Worm (Caenorhabditis elegans) whole organism, L2 larva: ENCODE data around the gene C03F11.4.

ENCODE experiments used
- F13H6.1 ChIP-seq: sonication (generic microtip); optimal IDR thresholded peaks from 2 replicates; lab custom pipeline; 2016; ENCODE audit warnings: missing genetic modification characterization, missing compliant biosample characterization
- R02D3.7 ChIP-seq: fragments of 150-350 bp; optimal IDR thresholded peaks from 2 replicates; lab custom pipeline; 2014; ENCODE audit warnings: missing biosample characterization, missing genetic modification characterization
- Y55F3AM.14 ChIP-seq: fragments of 200-800 bp; sonication (Bioruptor generic); optimal IDR thresholded peaks from 2 replicates; lab custom pipeline; 2018; ENCODE audit warnings: mild to moderate bottlenecking, missing genetic modification characterization, missing compliant biosample characterization
- alr-1 ChIP-seq: fragments of 150-350 bp; optimal IDR thresholded peaks from 2 replicates; lab custom pipeline; 2014; ENCODE audit warnings: missing biosample characterization, missing genetic modification characterization
- aly-2 ChIP-seq: fragments of 150-350 bp; optimal IDR thresholded peaks from 2 replicates; lab custom pipeline; 2014; ENCODE audit warnings: missing biosample characterization, missing genetic modification characterization
- ama-1 ChIP-seq: fragments of 150-350 bp; optimal IDR thresholded peaks from 2 replicates; lab custom pipeline; 2018; ENCODE audit warnings: inconsistent platforms
- blmp-1 ChIP-seq: sonication (generic microtip); optimal IDR thresholded peaks from 2 replicates; lab custom pipeline; 2017; ENCODE audit warnings: missing genetic modification characterization, mild to moderate bottlenecking, missing compliant biosample characterization, antibody characterized with exemption, moderate library complexity; ENCODE audit not compliant: insufficient read depth
- ceh-16 ChIP-seq: fragments of 150-350 bp; optimal IDR thresholded peaks from 2 replicates; lab custom pipeline; 2014; ENCODE audit warnings: missing biosample characterization, missing genetic modification characterization
- ceh-82 ChIP-seq: fragments of 150-350 bp; optimal IDR thresholded peaks from 2 replicates; lab custom pipeline; 2014; ENCODE audit warnings: missing biosample characterization, missing genetic modification characterization
- fos-1 ChIP-seq: fragments of 150-350 bp; optimal IDR thresholded peaks from 2 replicates; lab custom pipeline; 2014; ENCODE audit warnings: missing biosample characterization, missing genetic modification characterization
- gmeb-1 ChIP-seq: fragments of 150-350 bp; optimal IDR thresholded peaks from 2 replicates; lab custom pipeline; 2014; ENCODE audit warnings: missing biosample characterization, missing genetic modification characterization
- lin-11 ChIP-seq: fragments of 150-350 bp; sonication (generic microtip); optimal IDR thresholded peaks from 2 replicates; lab custom pipeline; 2014; ENCODE audit warnings: missing biosample characterization, missing genetic modification characterization, inconsistent platforms, mixed read lengths
- lsy-2 ChIP-seq, 2 experiments: fragments of 150-350 bp in 1 of 2; sonication (generic microtip) in 1 of 2; optimal IDR thresholded peaks; 2 replicates each; lab custom pipeline; 2014 to 2017; ENCODE audit warnings: missing biosample characterization in 2 of 2, missing genetic modification characterization in 2 of 2
- mab-5 ChIP-seq: fragments of 150-350 bp; optimal IDR thresholded peaks from 2 replicates; lab custom pipeline; 2014; ENCODE audit warnings: missing biosample characterization, missing genetic modification characterization
- mbf-1 ChIP-seq: sonication (generic microtip); optimal IDR thresholded peaks from 2 replicates; lab custom pipeline; 2017; ENCODE audit warnings: missing biosample characterization, missing genetic modification characterization
- mdl-1 ChIP-seq, 2 experiments: fragments of 150-350 bp in 1 of 2; sonication (generic microtip) in 1 of 2; optimal IDR thresholded peaks; 2 replicates each; lab custom pipeline; 2017; ENCODE audit warnings: missing biosample characterization in 2 of 2, missing genetic modification characterization in 2 of 2
- nhr-11 ChIP-seq: fragments of 150-350 bp; optimal IDR thresholded peaks from 2 replicates; lab custom pipeline; 2014; ENCODE audit warnings: missing biosample characterization, missing genetic modification characterization
- nhr-12 ChIP-seq: fragments of 150-350 bp; optimal IDR thresholded peaks from 2 replicates; lab custom pipeline; 2014; ENCODE audit warnings: missing biosample characterization, missing genetic modification characterization
- nhr-129 ChIP-seq: fragments of 150-350 bp; optimal IDR thresholded peaks from 2 replicates; lab custom pipeline; 2014; ENCODE audit warnings: missing biosample characterization, missing genetic modification characterization
- nhr-21 ChIP-seq: fragments of 150-350 bp; optimal IDR thresholded peaks from 2 replicates; lab custom pipeline; 2014; ENCODE audit warnings: missing biosample characterization, missing genetic modification characterization
- nhr-23 ChIP-seq: fragments of 150-350 bp; optimal IDR thresholded peaks from 2 replicates; lab custom pipeline; 2014; ENCODE audit warnings: missing biosample characterization, missing genetic modification reagents, missing genetic modification characterization
- nhr-237 ChIP-seq: fragments of 150-350 bp; optimal IDR thresholded peaks from 2 replicates; lab custom pipeline; 2014; ENCODE audit warnings: missing biosample characterization, missing genetic modification characterization
- nhr-25 ChIP-seq: fragments of 150-350 bp; sonication (generic microtip); optimal IDR thresholded peaks from 3 replicates; lab custom pipeline; 2014; ENCODE audit warnings: missing biosample characterization, missing genetic modification characterization
- peb-1 ChIP-seq: fragments of 150-350 bp; optimal IDR thresholded peaks from 2 replicates; lab custom pipeline; 2014; ENCODE audit warnings: missing biosample characterization, missing genetic modification characterization
- skn-1 ChIP-seq: sonication (generic microtip); optimal IDR thresholded peaks from 2 replicates; lab custom pipeline; 2017; ENCODE audit warnings: missing biosample characterization, missing genetic modification characterization
- sma-9 ChIP-seq, 2 experiments: fragments of 150-350 bp in 1 of 2; sonication (generic microtip) in 1 of 2; optimal IDR thresholded peaks; 2 replicates each; lab custom pipeline; 2014 to 2016; ENCODE audit warnings: missing genetic modification characterization in 2 of 2, mild to moderate bottlenecking in 1 of 2, missing biosample characterization in 1 of 2, missing compliant biosample characterization in 1 of 2, missing genetic modification reagents in 1 of 2, moderate library complexity in 1 of 2
- snpc-4 ChIP-seq: fragments of 150-350 bp; optimal IDR thresholded peaks from 2 replicates; lab custom pipeline; 2014; ENCODE audit warnings: missing biosample characterization, missing genetic modification characterization
- unc-55 ChIP-seq: fragments of 150-350 bp; sonication (generic microtip); optimal IDR thresholded peaks from 3 replicates; lab custom pipeline; 2014; ENCODE audit warnings: missing biosample characterization, missing genetic modification reagents, missing genetic modification characterization
- unc-62 ChIP-seq: fragments of 150-350 bp; optimal IDR thresholded peaks from 2 replicates; lab custom pipeline; 2014; ENCODE audit warnings: missing biosample characterization, missing genetic modification reagents, missing genetic modification characterization
- zag-1 ChIP-seq: fragments of 150-350 bp; optimal IDR thresholded peaks from 2 replicates; lab custom pipeline; 2014; ENCODE audit warnings: missing biosample characterization, missing genetic modification characterization
- ztf-1 ChIP-seq: fragments of 200-800 bp; sonication (Bioruptor generic); conservative IDR thresholded peaks from 2 replicates; pipeline ENCODE4 v1.3.6; 2022; ENCODE audit warnings: missing genetic modification characterization, missing compliant biosample characterization
- ztf-4 ChIP-seq: fragments of 150-350 bp; optimal IDR thresholded peaks from 2 replicates; lab custom pipeline; 2014; ENCODE audit warnings: missing biosample characterization, missing genetic modification characterization

C03F11.4 gene

ce11 chrX:5377307-5377706 lies 28.9 kb downstream of the C03F11.4 start, which contains the start of gene sek-5:
sek-5 (plus strand) TSS chrX:5377607.
- TF ChIP-seq unc-55 (GFP tag; lab: Kevin White, UChicago) (no peak), alr-1 (tag; lab: Kevin White, UChicago) (no peak), mab-5 (tag; lab: Kevin White, UChicago) (no peak)

- TF ChIP-seq ztf-1 (GFP tag; lab: Robert Waterston, UW) (no peak), blmp-1 (tag; lab: Kevin White, UChicago) (no peak), skn-1 (no peak), aly-2 (tag; lab: Kevin White, UChicago) (no peak), fos-1 (peak; percentile 49), lsy-2 (tag; optimal IDR thresholded peaks at IDR 0.05; lab: Kevin White, UChicago) (no peak)
These were observed 31.5 kb downstream of the C03F11.4 start, which contains the start of gene sek-4 for ce11 chrX:5374742-5375141. sek-4 (plus strand) TSS chrX:5375059.

- TF ChIP-seq nhr-237 (tag; lab: Kevin White, UChicago) (no peak), lsy-2 (tag; optimal IDR thresholded peaks at IDR 0.05; lab: Kevin White, UChicago) (no peak), mab-5 (tag; lab: Kevin White, UChicago) (no peak), peb-1 (tag; lab: Kevin White, UChicago) (no peak), mbf-1 (tag; lab: Kevin White, UChicago) (no peak), lin-11 (no peak), zag-1 (tag; lab: Kevin White, UChicago) (no peak), sma-9 (GFP tag; optimal IDR thresholded peaks at IDR 0.05; lab: Kevin White, UChicago) (no peak), sma-9 (tag; optimal IDR thresholded peaks at IDR 0.05; lab: Kevin White, UChicago) (no peak), ceh-82 (tag; lab: Kevin White, UChicago) (no peak), ztf-4 (no peak), skn-1 (no peak), blmp-1 (tag; lab: Kevin White, UChicago) (no peak), nhr-129 (tag; lab: Kevin White, UChicago) (no peak), mdl-1 (tag; optimal IDR thresholded peaks at IDR 0.05; lab: Kevin White, UChicago) (no peak)
These were observed 32.6 kb downstream of the C03F11.4 start for ce11 chrX:5373597-5373996.

- TF ChIP-seq lsy-2 (tag; optimal IDR thresholded peaks at IDR 0.05; lab: Kevin White, UChicago) = no peak
- no peak for TF ChIP-seq Y55F3AM.14 (GFP tag; lab: Kevin White, UChicago)
- TF ChIP-seq nhr-12 (tag; lab: Kevin White, UChicago) = no peak
- no peak for TF ChIP-seq nhr-23 (tag; lab: Kevin White, UChicago)
- TF ChIP-seq unc-62 = no peak
- no peak for TF ChIP-seq zag-1 (tag; lab: Kevin White, UChicago)
- no peak for TF ChIP-seq fos-1
- TF ChIP-seq nhr-25 (tag; lab: Kevin White, UChicago) = no peak
- no peak for TF ChIP-seq skn-1
- no peak for TF ChIP-seq gmeb-1 (tag; lab: Kevin White, UChicago)
- no peak for TF ChIP-seq ztf-1 (GFP tag; lab: Robert Waterston, UW)
- no peak for TF ChIP-seq R02D3.7 (tag; lab: Kevin White, UChicago)
- TF ChIP-seq F13H6.1 = no peak
- no peak for TF ChIP-seq nhr-21 (tag; lab: Kevin White, UChicago)
- no peak for TF ChIP-seq nhr-11
These were observed 33.6 kb downstream of the C03F11.4 start, which contains the start of gene F35C8.8 for ce11 chrX:5372638-5373037. F35C8.8 (minus strand) TSS chrX:5372639.

ce11 chrX:5370605-5371004 lies 35.6 kb downstream of the C03F11.4 start:
- no peak for TF ChIP-seq peb-1 (tag; lab: Kevin White, UChicago)
- TF ChIP-seq nhr-25 (tag; lab: Kevin White, UChicago) = no peak
- no peak for TF ChIP-seq snpc-4 (tag; lab: Kevin White, UChicago)
- no peak for TF ChIP-seq ama-1
- no peak for TF ChIP-seq alr-1 (tag; lab: Kevin White, UChicago)
- no peak for TF ChIP-seq lsy-2 (tag; optimal IDR thresholded peaks at IDR 0.05; lab: Kevin White, UChicago)
- no peak for TF ChIP-seq nhr-237 (tag; lab: Kevin White, UChicago)
- no peak for TF ChIP-seq ceh-16 (tag; lab: Kevin White, UChicago)
- TF ChIP-seq mab-5 (tag; lab: Kevin White, UChicago) = no peak
